Worm (Caenorhabditis elegans) whole organism, mixed stage, embryonic: ENCODE data around the gene ZK686.3.

ENCODE experiments used
- elt-1 ChIP-seq: sonication (generic microtip); optimal IDR thresholded peaks from 2 replicates; lab custom pipeline; 2017; ENCODE audit warnings: missing genetic modification characterization, mild to moderate bottlenecking, missing compliant biosample characterization, antibody characterized with exemption, moderate library complexity, borderline replicate concordance; ENCODE audit not compliant: insufficient read depth
- mep-1 ChIP-seq: fragments of 150-350 bp; optimal IDR thresholded peaks from 2 replicates; lab custom pipeline; 2017; ENCODE audit warnings: missing biosample characterization, missing genetic modification reagents, missing genetic modification characterization, inconsistent platforms
- nhr-12 ChIP-seq: fragments of 150-350 bp; optimal IDR thresholded peaks from 2 replicates; lab custom pipeline; 2014; ENCODE audit warnings: missing biosample characterization, missing genetic modification characterization
- nhr-237 ChIP-seq: fragments of 150-350 bp; optimal IDR thresholded peaks from 2 replicates; lab custom pipeline; 2014; ENCODE audit warnings: missing biosample characterization, missing genetic modification characterization
- nhr-28 ChIP-seq: fragments of 150-350 bp; optimal IDR thresholded peaks from 2 replicates; lab custom pipeline; 2014; ENCODE audit warnings: missing biosample characterization, missing genetic modification characterization
- pha-4 ChIP-seq: fragments of 150-350 bp; optimal IDR thresholded peaks from 2 replicates; lab custom pipeline; 2018; ENCODE audit warnings: missing biosample characterization, missing genetic modification reagents, missing genetic modification characterization

ce11 chrIII:7736806-7737205, 32.1 kb downstream of the ZK686.3 start:
- no peak for TF ChIP-seq elt-1
- no peak for TF ChIP-seq nhr-237
- no peak for TF ChIP-seq nhr-28 (tag; lab: Kevin White, UChicago)
- no peak for TF ChIP-seq mep-1 (tag; lab: Kevin White, UChicago)
- TF ChIP-seq pha-4 (tag; lab: Kevin White, UChicago), result no peak
- no peak for TF ChIP-seq nhr-12 (tag; lab: Kevin White, UChicago)
